Fruit fly (Drosophila melanogaster) whole organism, wandering third instar larva: ENCODE data around the gene CG32681.

Experiments used
- CG32264 ChIP-seq: fragments of 200-800 bp; sonication (Bioruptor generic); optimal IDR thresholded peaks from 2 replicates; lab custom pipeline; 2016; ENCODE audit warnings: missing biosample characterization, missing genetic modification characterization
- CG9705 ChIP-seq: fragments of 200-800 bp; sonication (Bioruptor generic); optimal IDR thresholded peaks from 2 replicates; lab custom pipeline; 2018; ENCODE audit warnings: missing biosample characterization, mild to moderate bottlenecking, missing genetic modification characterization
- CrebA ChIP-seq: fragments of 200-800 bp; sonication (Bioruptor generic); optimal IDR thresholded peaks from 2 replicates; lab custom pipeline; 2016; ENCODE audit warnings: missing biosample characterization, mild to moderate bottlenecking, missing genetic modification characterization, borderline replicate concordance
- Dfd ChIP-seq: fragments of >200 bp; optimal IDR thresholded peaks from 2 replicates; lab custom pipeline; 2017; ENCODE audit warnings: missing biosample characterization, missing genetic modification characterization
- Dif ChIP-seq: fragments of 200-275, 200-300 bp; sonication (Bioruptor generic); optimal IDR thresholded peaks from 2 replicates; lab custom pipeline; 2018; ENCODE audit warnings: missing biosample characterization, missing genetic modification characterization; ENCODE audit not compliant: partially characterized antibody
- GATAd ChIP-seq: sonication (Bioruptor generic); optimal IDR thresholded peaks from 2 replicates; lab custom pipeline; 2016; ENCODE audit warnings: missing biosample characterization, missing genetic modification characterization
- HLH106 ChIP-seq: fragments of 200-800 bp; optimal IDR thresholded peaks from 3 replicates; lab custom pipeline; 2019; ENCODE audit warnings: missing biosample characterization, mild to moderate bottlenecking, missing genetic modification characterization, moderate library complexity
- Hr78 ChIP-seq: fragments of >200 bp; optimal IDR thresholded peaks from 2 replicates; lab custom pipeline; 2017; ENCODE audit warnings: missing biosample characterization, missing genetic modification characterization
- Hr83 ChIP-seq: fragments of 200-300 bp; sonication (Bioruptor generic); optimal IDR thresholded peaks from 2 replicates; lab custom pipeline; 2016; ENCODE audit warnings: missing biosample characterization, mild to moderate bottlenecking, missing genetic modification characterization, moderate library complexity; ENCODE audit not compliant: poor library complexity, severe bottlenecking
- Jra ChIP-seq: sonication (Bioruptor generic); optimal IDR thresholded peaks from 2 replicates; lab custom pipeline; 2016; ENCODE audit warnings: missing biosample characterization, missing genetic modification characterization
- Mio ChIP-seq: sonication (Bioruptor generic); optimal IDR thresholded peaks from 2 replicates; lab custom pipeline; 2016; ENCODE audit warnings: missing biosample characterization, missing genetic modification characterization
- Myc ChIP-seq: fragments of >200 bp; optimal IDR thresholded peaks from 2 replicates; lab custom pipeline; 2017
- N ChIP-seq: fragments of >200 bp; optimal IDR thresholded peaks from 2 replicates; lab custom pipeline; 2018; ENCODE audit warnings: missing biosample characterization, missing external identifiers, missing genetic modification characterization
- OdsH ChIP-seq: fragments of 200-800 bp; sonication (Bioruptor generic); optimal IDR thresholded peaks from 2 replicates; lab custom pipeline; 2016; ENCODE audit warnings: missing biosample characterization, mild to moderate bottlenecking, missing genetic modification characterization
- Rel ChIP-seq, 2 experiments: fragments of 200-800 bp; sonication (Bioruptor generic) in 1 of 2; optimal IDR thresholded peaks; 2 replicates in 1 of 2; 3 replicates in 1 of 2; lab custom pipeline; 2016 to 2019; ENCODE audit warnings: mild to moderate bottlenecking in 2 of 2, missing biosample characterization in 2 of 2, missing genetic modification characterization in 2 of 2, moderate library complexity in 1 of 2
- Sp1 ChIP-seq: fragments of 200-800 bp; sonication (Bioruptor generic); optimal IDR thresholded peaks from 3 replicates; lab custom pipeline; 2019; ENCODE audit warnings: missing biosample characterization, mild to moderate bottlenecking, missing genetic modification characterization, moderate library complexity
- br ChIP-seq: fragments of 200-800 bp; sonication (Bioruptor generic); optimal IDR thresholded peaks from 2 replicates; lab custom pipeline; 2016; ENCODE audit warnings: missing biosample characterization, missing genetic modification characterization
- brk ChIP-seq: fragments of 200-800 bp; sonication (Bioruptor generic); optimal IDR thresholded peaks from 2 replicates; lab custom pipeline; 2016; ENCODE audit warnings: missing biosample characterization, mild to moderate bottlenecking, missing genetic modification characterization
- dl ChIP-seq, 2 experiments: fragments of 175-275, 200-275 bp in 1 of 2; fragments of 200-275 bp in 1 of 2; sonication (Bioruptor generic); optimal IDR thresholded peaks; lab custom pipeline; 2018; ENCODE audit warnings: mild to moderate bottlenecking in 2 of 2, missing biosample characterization in 2 of 2, missing genetic modification characterization in 2 of 2, moderate library complexity in 2 of 2; ENCODE audit not compliant: partially characterized antibody in 2 of 2, insufficient read depth in 1 of 2
- ey ChIP-seq: fragments of 200-800 bp; sonication (Bioruptor generic); optimal IDR thresholded peaks from 2 replicates; lab custom pipeline; 2016; ENCODE audit warnings: missing biosample characterization, missing genetic modification characterization
- foxo ChIP-seq, 2 experiments: fragments of 200-800 bp; sonication (Bioruptor generic); optimal IDR thresholded peaks; 2 replicates in 1 of 2; 3 replicates in 1 of 2; lab custom pipeline; 2016 to 2017; ENCODE audit warnings: missing biosample characterization in 2 of 2, missing genetic modification characterization in 2 of 2
- fru ChIP-seq: fragments of 200-800 bp; sonication (Bioruptor generic); optimal IDR thresholded peaks from 3 replicates; lab custom pipeline; 2016; ENCODE audit warnings: missing biosample characterization, mild to moderate bottlenecking, missing genetic modification characterization
- h ChIP-seq: fragments of 200-800 bp; sonication (Bioruptor generic); optimal IDR thresholded peaks from 3 replicates; lab custom pipeline; 2016; ENCODE audit warnings: missing biosample characterization, mild to moderate bottlenecking, missing genetic modification characterization
- jim ChIP-seq: fragments of 175-275, 200-325 bp; sonication (Bioruptor generic); optimal IDR thresholded peaks from 2 replicates; lab custom pipeline; 2016; ENCODE audit warnings: missing biosample characterization, mild to moderate bottlenecking, missing genetic modification characterization
- pan ChIP-seq: fragments of >200 bp; optimal IDR thresholded peaks from 2 replicates; lab custom pipeline; 2017
- psq ChIP-seq: fragments of 200-800 bp; sonication (Bioruptor generic); optimal IDR thresholded peaks from 3 replicates; lab custom pipeline; 2017; ENCODE audit warnings: missing biosample characterization, mild to moderate bottlenecking, missing genetic modification characterization, moderate library complexity
- rgr ChIP-seq: fragments of 200-800 bp; sonication (Bioruptor generic); optimal IDR thresholded peaks from 3 replicates; lab custom pipeline; 2016; ENCODE audit warnings: missing biosample characterization, mild to moderate bottlenecking, missing genetic modification characterization
- tai ChIP-seq: sonication (Bioruptor generic); optimal IDR thresholded peaks from 2 replicates; lab custom pipeline; 2016; ENCODE audit warnings: missing biosample characterization, missing genetic modification characterization
- usp ChIP-seq: fragments of >200 bp; optimal IDR thresholded peaks from 2 replicates; lab custom pipeline; 2017; ENCODE audit warnings: missing biosample characterization, missing genetic modification characterization
- woc ChIP-seq: sonication (Bioruptor generic); optimal IDR thresholded peaks from 2 replicates; lab custom pipeline; 2016; ENCODE audit warnings: missing biosample characterization, mild to moderate bottlenecking, missing genetic modification characterization

The CG32681 gene

dm6 chrX:10367801-10368203 is 13.3 kb downstream of the CG32681 start, which contains the start of gene CG17841:
CG17841 (plus strand) TSS chrX:10368052.
- no peak for TF ChIP-seq usp (GFP tag; lab: Kevin White, UChicago)
- no peak for TF ChIP-seq jim
- TF ChIP-seq Hr78 (GFP tag; lab: Kevin White, UChicago) = no peak
- no peak for TF ChIP-seq rgr
- TF ChIP-seq tai (GFP tag; lab: Kevin White, UChicago) = no peak
- no peak for TF ChIP-seq HLH106 (tag; lab: Kevin White, UChicago)
- TF ChIP-seq Rel (GFP tag; optimal IDR thresholded peaks at IDR 0.05; lab: Kevin White, UChicago) = no peak
- no peak for TF ChIP-seq Rel (tag; optimal IDR thresholded peaks at IDR 0.05; lab: Kevin White, UChicago)
- no peak for TF ChIP-seq OdsH (GFP tag; lab: Kevin White, UChicago)
- TF ChIP-seq woc (GFP tag; lab: Kevin White, UChicago) = no peak
- TF ChIP-seq GATAd (GFP tag; lab: Kevin White, UChicago) = no peak
- TF ChIP-seq CG32264 = no peak
- TF ChIP-seq CG9705 = no peak
- TF ChIP-seq dl (GFP tag; optimal IDR thresholded peaks at IDR 0.05; lab: Kevin White, UChicago; ENCODE audit: insufficient read depth in 1 of 2, partially characterized antibody in 2 of 2) = no peak
- no peak for TF ChIP-seq pan (lab: Kevin White, UChicago)
- no peak for TF ChIP-seq Jra (GFP tag; lab: Kevin White, UChicago)
- TF ChIP-seq fru (GFP tag; lab: Kevin White, UChicago) = no peak

dm6 chrX:10367372-10367771 is 13.8 kb downstream of the CG32681 start, which contains the start of gene CG32679:
CG32679 (minus strand) TSS chrX:10367472.
- TF ChIP-seq br (no peak), ey (GFP tag; lab: Kevin White, UChicago) (no peak), Hr78 (GFP tag; lab: Kevin White, UChicago) (no peak)
- TF ChIP-seq, all 38 proteins: peak for 0

- peak; percentile 49 for TF ChIP-seq h (GFP tag; lab: Kevin White, UChicago)
- peak; percentile 54 for TF ChIP-seq Sp1 (GFP tag; lab: Kevin White, UChicago)
- TF ChIP-seq Dif (GFP tag; lab: Kevin White, UChicago) = no peak
- TF ChIP-seq HLH106 (tag; lab: Kevin White, UChicago) = peak; percentile 6
- TF ChIP-seq fru (GFP tag; lab: Kevin White, UChicago) = peak; percentile 27
- TF ChIP-seq Jra (GFP tag; lab: Kevin White, UChicago) = peak; percentile 9
- TF ChIP-seq psq = peak; percentile 7
- peak in 1 of 2 experiments; percentile 50 for TF ChIP-seq foxo (GFP tag; optimal IDR thresholded peaks at IDR 0.05; lab: Kevin White, UChicago)
- TF ChIP-seq Dfd = no peak
- no peak for TF ChIP-seq CrebA
- TF ChIP-seq Rel (GFP tag; optimal IDR thresholded peaks at IDR 0.05; lab: Kevin White, UChicago) = no peak
- TF ChIP-seq Rel (tag; optimal IDR thresholded peaks at IDR 0.05; lab: Kevin White, UChicago) = peak; percentile 57
Observed at dm6 chrX:10365748-10366415, 15.3 kb downstream of the CG32681 start.

dm6 chrX:10364556-10365227 is 16.5 kb downstream of the CG32681 start:
- TF ChIP-seq brk (GFP tag; lab: Kevin White, UChicago) = no peak
- no peak for TF ChIP-seq HLH106 (tag; lab: Kevin White, UChicago)
- no peak for TF ChIP-seq N
- no peak for TF ChIP-seq CrebA
- TF ChIP-seq pan (lab: Kevin White, UChicago) = no peak
- TF ChIP-seq foxo (GFP tag; optimal IDR thresholded peaks at IDR 0.05; lab: Kevin White, UChicago) = peak in 1 of 2 experiments; percentile 13
- TF ChIP-seq Jra (GFP tag; lab: Kevin White, UChicago) = peak; percentile 52
- peak; percentile 0 for TF ChIP-seq Hr83
- TF ChIP-seq Mio (GFP tag; lab: Kevin White, UChicago) = no peak
- TF ChIP-seq CG32264 = no peak
- no peak for TF ChIP-seq Dfd
- TF ChIP-seq Dif (GFP tag; lab: Kevin White, UChicago) = no peak
- TF ChIP-seq Myc (lab: Kevin White, UChicago) = no peak
- peak; percentile 46 for TF ChIP-seq br
- TF ChIP-seq fru (GFP tag; lab: Kevin White, UChicago) = peak; percentile 29
- peak; percentile 11 for TF ChIP-seq psq
- TF ChIP-seq h (GFP tag; lab: Kevin White, UChicago) = peak; percentile 45
